Fruit fly (Drosophila melanogaster) Kc167 (cell line): Measurements from ENCODE around the gene wac.

Experiments
- Sin3A ChIP-seq: fragments of >200 bp; optimal IDR thresholded peaks from 2 replicates; lab custom pipeline; 2018; ENCODE audit warnings: missing external identifiers
- h ChIP-seq: fragments of >200 bp; optimal IDR thresholded peaks from 3 replicates; lab custom pipeline; 2018; ENCODE audit warnings: missing external identifiers
- psq ChIP-seq: fragments of >200 bp; optimal IDR thresholded peaks from 2 replicates; lab custom pipeline; 2017; ENCODE audit warnings: missing external identifiers

- no peak for TF ChIP-seq psq (lab: Kevin White, UChicago)
- no peak for TF ChIP-seq h (lab: Kevin White, UChicago)
- no peak for TF ChIP-seq Sin3A (lab: Kevin White, UChicago)
These were observed 42.1 kb downstream of the wac start for dm6 chr3L:299952-300605.
